Fruit fly (Drosophila melanogaster) whole organism, wandering third instar larva: ENCODE measurements around the gene CG2930.

Experiments
- Dfd ChIP-seq: fragments of >200 bp; optimal IDR thresholded peaks from 2 replicates; lab custom pipeline; 2017; ENCODE audit warnings: missing biosample characterization, missing genetic modification characterization
- HLH106 ChIP-seq: fragments of 200-800 bp; optimal IDR thresholded peaks from 3 replicates; lab custom pipeline; 2019; ENCODE audit warnings: missing biosample characterization, mild to moderate bottlenecking, missing genetic modification characterization, moderate library complexity
- Hnf4 ChIP-seq: fragments of 200-800 bp; sonication (Bioruptor generic); optimal IDR thresholded peaks from 2 replicates; lab custom pipeline; 2016; ENCODE audit warnings: missing biosample characterization, mild to moderate bottlenecking, missing genetic modification characterization
- Mio ChIP-seq: sonication (Bioruptor generic); optimal IDR thresholded peaks from 2 replicates; lab custom pipeline; 2016; ENCODE audit warnings: missing biosample characterization, missing genetic modification characterization
- sage ChIP-seq: fragments of 200-800 bp; sonication (Bioruptor generic); optimal IDR thresholded peaks from 2 replicates; lab custom pipeline; 2016; ENCODE audit warnings: missing biosample characterization, mild to moderate bottlenecking, missing genetic modification characterization
- sv ChIP-seq: fragments of 200-800 bp; sonication (Bioruptor generic); optimal IDR thresholded peaks from 3 replicates; lab custom pipeline; 2016; ENCODE audit warnings: missing biosample characterization, missing genetic modification characterization

DNA sequence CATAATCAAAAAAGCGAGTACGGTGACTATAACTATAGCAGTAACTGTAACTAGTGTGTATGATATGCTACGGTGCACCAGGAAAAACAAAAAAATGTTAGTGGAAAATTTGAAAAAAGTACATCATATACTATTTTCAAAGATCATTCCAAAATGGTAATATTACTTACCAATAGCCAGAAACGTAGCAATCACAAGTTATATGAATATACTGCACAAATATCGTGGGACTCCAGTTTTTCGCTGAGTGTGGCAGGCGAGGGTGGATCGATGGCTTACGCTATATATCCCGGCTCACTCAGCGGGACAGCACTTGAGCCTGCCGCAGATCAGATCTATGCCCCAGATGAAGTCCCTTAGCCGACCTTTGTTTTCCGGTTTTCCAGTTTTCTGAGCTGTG is 31.1 kb upstream of the CG2930 start:
- no peak for TF ChIP-seq Hnf4 (GFP tag; lab: Kevin White, UChicago)
- no peak for TF ChIP-seq sv
- no peak for TF ChIP-seq HLH106 (tag; lab: Kevin White, UChicago)
- TF ChIP-seq Mio, result no peak
- no peak for TF ChIP-seq sage (GFP tag; lab: Kevin White, UChicago)
- no peak for TF ChIP-seq Dfd (GFP tag; lab: Kevin White, UChicago)
